Fruit fly (Drosophila melanogaster) whole organism, embryonic: ENCODE results near the gene AhcyL1.

Experiments used
- Atf-2 ChIP-seq: fragments of 200-800 bp; sonication (Bioruptor generic); optimal IDR thresholded peaks from 2 replicates; lab custom pipeline; 2016; ENCODE audit warnings: missing biosample characterization, missing genetic modification characterization
- CG10209 ChIP-seq: fragments of 200-800 bp; sonication (Bioruptor generic); optimal IDR thresholded peaks from 3 replicates; lab custom pipeline; 2017; ENCODE audit warnings: missing biosample characterization, mild to moderate bottlenecking, missing genetic modification characterization, missing genetic modification reagents
- CG12942 ChIP-seq: fragments of 200-800 bp; sonication (Bioruptor generic); optimal IDR thresholded peaks from 3 replicates; lab custom pipeline; 2016; ENCODE audit warnings: missing biosample characterization, missing genetic modification characterization
- CG14050 ChIP-seq: fragments of 200-800 bp; sonication (Bioruptor generic); IDR thresholded peaks from 3 replicates; pipeline ENCODE4 v1.3.6; 2022; ENCODE audit warnings: missing biosample characterization, missing genetic modification characterization
- CG17385 ChIP-seq: fragments of 200-800 bp; sonication (Bioruptor generic); optimal IDR thresholded peaks from 3 replicates; lab custom pipeline; 2018; ENCODE audit warnings: missing biosample characterization, mild to moderate bottlenecking, missing genetic modification characterization
- CG30020 ChIP-seq: fragments of 200-800 bp; optimal IDR thresholded peaks from 2 replicates; lab custom pipeline; 2019; ENCODE audit warnings: missing biosample characterization, mild to moderate bottlenecking, missing genetic modification characterization, moderate library complexity
- CG33213 ChIP-seq: fragments of 200-800 bp; sonication (Bioruptor generic); optimal IDR thresholded peaks from 3 replicates; lab custom pipeline; 2016; ENCODE audit warnings: missing biosample characterization, missing genetic modification characterization
- CG4328 ChIP-seq: fragments of 200-800 bp; sonication (Bioruptor generic); optimal IDR thresholded peaks from 3 replicates; lab custom pipeline; 2017; ENCODE audit warnings: missing biosample characterization, missing genetic modification reagents, missing genetic modification characterization
- CG6175 ChIP-seq: fragments of 200-800 bp; sonication (Bioruptor generic); IDR thresholded peaks from 3 replicates; pipeline ENCODE4 v1.3.6; 2022; ENCODE audit warnings: missing biosample characterization, missing genetic modification characterization
- CG6254 ChIP-seq: fragments of 200-800 bp; sonication (Bioruptor generic); optimal IDR thresholded peaks from 3 replicates; lab custom pipeline; 2017; ENCODE audit warnings: mild to moderate bottlenecking, missing biosample characterization, missing genetic modification reagents, missing genetic modification characterization
- CG6272 ChIP-seq: fragments of 200-800 bp; sonication (Bioruptor generic); IDR thresholded peaks from 2 replicates; pipeline ENCODE4 v1.3.6; 2022; ENCODE audit warnings: missing biosample characterization, missing genetic modification characterization
- CG6654 ChIP-seq: fragments of 200-800 bp; sonication (Bioruptor generic); optimal IDR thresholded peaks from 2 replicates; lab custom pipeline; 2017; ENCODE audit warnings: missing biosample characterization, mild to moderate bottlenecking, missing genetic modification characterization
- Camta ChIP-seq: fragments of 200-800 bp; sonication (Bioruptor generic); optimal IDR thresholded peaks from 2 replicates; lab custom pipeline; 2016; ENCODE audit warnings: missing biosample characterization, missing genetic modification characterization
- CoRest ChIP-seq: fragments of 200-800 bp; sonication (Bioruptor generic); optimal IDR thresholded peaks from 3 replicates; lab custom pipeline; 2018; ENCODE audit warnings: missing biosample characterization, mild to moderate bottlenecking, missing genetic modification characterization, moderate library complexity
- D19A ChIP-seq: fragments of 200-800 bp; optimal IDR thresholded peaks from 3 replicates; lab custom pipeline; 2019; ENCODE audit warnings: missing biosample characterization, mild to moderate bottlenecking, missing genetic modification characterization, moderate library complexity
- Dfd ChIP-seq, 2 experiments: fragments of >200 bp; optimal IDR thresholded peaks; 2 replicates each; lab custom pipeline; 2017; ENCODE audit warnings: missing biosample characterization in 2 of 2, missing genetic modification characterization in 2 of 2
- E2f2 ChIP-seq: fragments of 200-800 bp; sonication (Bioruptor generic); IDR thresholded peaks from 2 replicates; pipeline ENCODE4 v1.3.6; 2022; ENCODE audit warnings: missing biosample characterization, missing genetic modification characterization
- Eip74EF ChIP-seq, 2 experiments: fragments of 200-800 bp in 1 of 2; fragments of >200 bp in 1 of 2; sonication (Bioruptor generic) in 1 of 2; optimal IDR thresholded peaks; 2 replicates each; lab custom pipeline; 2017 to 2019; ENCODE audit warnings: missing biosample characterization in 2 of 2, missing genetic modification characterization in 2 of 2, mild to moderate bottlenecking in 1 of 2, moderate library complexity in 1 of 2
- Fer3 ChIP-seq: fragments of 200-800 bp; sonication (Bioruptor generic); optimal IDR thresholded peaks from 2 replicates; lab custom pipeline; 2018; ENCODE audit warnings: missing biosample characterization, mild to moderate bottlenecking, missing genetic modification characterization, moderate library complexity
- HLH54F ChIP-seq: fragments of 200-800 bp; sonication (Bioruptor generic); optimal IDR thresholded peaks from 3 replicates; lab custom pipeline; 2016; ENCODE audit warnings: missing biosample characterization, missing genetic modification characterization
- HLHmδ ChIP-seq: fragments of 200-800 bp; sonication (Bioruptor generic); optimal IDR thresholded peaks from 2 replicates; lab custom pipeline; 2018; ENCODE audit warnings: missing biosample characterization, mild to moderate bottlenecking, missing genetic modification characterization, moderate library complexity
- MESR4 ChIP-seq: fragments of 200-800 bp; sonication (Bioruptor generic); optimal IDR thresholded peaks from 2 replicates; lab custom pipeline; 2018; ENCODE audit warnings: missing biosample characterization, mild to moderate bottlenecking, missing genetic modification characterization, moderate library complexity
- Mes4 ChIP-seq: fragments of 200-800 bp; sonication (Bioruptor generic); optimal IDR thresholded peaks from 2 replicates; lab custom pipeline; 2016; ENCODE audit warnings: missing biosample characterization, missing genetic modification characterization
- NC2β ChIP-seq: fragments of 200-800 bp; sonication (Bioruptor generic); optimal IDR thresholded peaks from 2 replicates; lab custom pipeline; 2016; ENCODE audit warnings: missing biosample characterization, missing genetic modification characterization
- PHDP ChIP-seq: fragments of 200-800 bp; sonication (Bioruptor generic); optimal IDR thresholded peaks from 3 replicates; lab custom pipeline; 2018; ENCODE audit warnings: missing biosample characterization, mild to moderate bottlenecking, missing genetic modification characterization, moderate library complexity
- Xrp1 ChIP-seq: fragments of 200-800 bp; sonication (Bioruptor generic); IDR thresholded peaks from 2 replicates; pipeline ENCODE4 v1.3.6; 2022; ENCODE audit warnings: missing biosample characterization, missing genetic modification characterization
- al ChIP-seq: fragments of 200-800 bp; sonication (Bioruptor generic); IDR thresholded peaks from 2 replicates; pipeline ENCODE4 v1.3.6; 2022; ENCODE audit warnings: missing biosample characterization, missing genetic modification characterization
- ara ChIP-seq: fragments of 200-800 bp; sonication (Bioruptor generic); IDR thresholded peaks from 2 replicates; pipeline ENCODE4 v1.3.6; 2022; ENCODE audit warnings: missing biosample characterization, missing genetic modification characterization
- bab2 ChIP-seq: fragments of 200-800 bp; sonication (Bioruptor generic); optimal IDR thresholded peaks from 2 replicates; lab custom pipeline; 2016; ENCODE audit warnings: missing biosample characterization, missing genetic modification characterization
- caup ChIP-seq: fragments of 200-800 bp; sonication (Bioruptor generic); optimal IDR thresholded peaks from 3 replicates; lab custom pipeline; 2017; ENCODE audit warnings: missing biosample characterization, mild to moderate bottlenecking, missing genetic modification characterization, moderate library complexity; ENCODE audit not compliant: severe bottlenecking
- cg ChIP-seq: fragments of 200-800 bp; sonication (Bioruptor generic); optimal IDR thresholded peaks from 3 replicates; lab custom pipeline; 2019; ENCODE audit warnings: missing biosample characterization, mild to moderate bottlenecking, missing genetic modification characterization, moderate library complexity
- corto ChIP-seq: fragments of 200-800 bp; sonication (Bioruptor generic); optimal IDR thresholded peaks from 2 replicates; lab custom pipeline; 2016; ENCODE audit warnings: missing biosample characterization, mild to moderate bottlenecking, missing genetic modification characterization, moderate library complexity
- crp ChIP-seq, 2 experiments: fragments of 200-800 bp; sonication (Bioruptor generic); optimal IDR thresholded peaks; 2 replicates in 1 of 2; 3 replicates in 1 of 2; lab custom pipeline; 2017; ENCODE audit warnings: missing biosample characterization in 2 of 2, missing genetic modification characterization in 2 of 2, mild to moderate bottlenecking in 1 of 2, moderate library complexity in 1 of 2
- ems ChIP-seq: fragments of 200-800 bp; sonication (Bioruptor generic); optimal IDR thresholded peaks from 3 replicates; lab custom pipeline; 2016; ENCODE audit warnings: missing biosample characterization, missing genetic modification characterization
- eve ChIP-seq, 2 experiments: fragments of >200 bp; optimal IDR thresholded peaks; 2 replicates each; lab custom pipeline; 2017; ENCODE audit warnings: missing biosample characterization in 2 of 2, missing genetic modification characterization in 2 of 2
- exex ChIP-seq: fragments of 200-800 bp; sonication (Bioruptor generic); optimal IDR thresholded peaks from 4 replicates; lab custom pipeline; 2018; ENCODE audit warnings: missing biosample characterization, mild to moderate bottlenecking, missing genetic modification characterization, moderate library complexity
- gcm ChIP-seq: fragments of 200-800 bp; sonication (Bioruptor generic); optimal IDR thresholded peaks from 2 replicates; lab custom pipeline; 2019; ENCODE audit warnings: missing biosample characterization, mild to moderate bottlenecking, missing genetic modification characterization, moderate library complexity
- gcm2 ChIP-seq: fragments of 200-800 bp; sonication (Bioruptor generic); optimal IDR thresholded peaks from 2 replicates; lab custom pipeline; 2016; ENCODE audit warnings: missing biosample characterization, missing genetic modification characterization
- gem ChIP-seq: fragments of 200-800 bp; sonication (Bioruptor generic); optimal IDR thresholded peaks from 2 replicates; lab custom pipeline; 2019; ENCODE audit warnings: missing biosample characterization, mild to moderate bottlenecking, missing genetic modification characterization, moderate library complexity
- h ChIP-seq: fragments of >200 bp; optimal IDR thresholded peaks from 2 replicates; lab custom pipeline; 2017
- hkb ChIP-seq, 2 experiments: fragments of 200-800 bp in 1 of 2; fragments of >200 bp in 1 of 2; sonication (Bioruptor generic) in 1 of 2; IDR thresholded peaks in 1 of 2; optimal IDR thresholded peaks in 1 of 2; 2 replicates each; pipeline versions ENCODE4 v1.3.6 to Lab custom; 2017 to 2022; ENCODE audit warnings: missing biosample characterization in 1 of 2, missing genetic modification characterization in 1 of 2
- ind ChIP-seq: fragments of 200-800 bp; sonication (Bioruptor generic); optimal IDR thresholded peaks from 3 replicates; lab custom pipeline; 2016; ENCODE audit warnings: missing biosample characterization, missing genetic modification characterization
- inv ChIP-seq: fragments of 200-800 bp; sonication (Bioruptor generic); IDR thresholded peaks from 2 replicates; pipeline ENCODE4 v1.3.6; 2022; ENCODE audit warnings: missing biosample characterization, missing genetic modification characterization; ENCODE audit not compliant: partially characterized antibody
- luna ChIP-seq: fragments of 200-800 bp; sonication (Bioruptor generic); optimal IDR thresholded peaks from 2 replicates; lab custom pipeline; 2016; ENCODE audit warnings: missing biosample characterization, missing genetic modification characterization
- row ChIP-seq: fragments of 200-800 bp; sonication (Bioruptor generic); IDR thresholded peaks from 3 replicates; pipeline ENCODE4 v1.3.6; 2022; ENCODE audit warnings: missing biosample characterization, missing genetic modification characterization
- sd ChIP-seq: fragments of 200-800 bp; sonication (Bioruptor generic); optimal IDR thresholded peaks from 3 replicates; lab custom pipeline; 2018; ENCODE audit warnings: missing biosample characterization, mild to moderate bottlenecking, missing genetic modification characterization, moderate library complexity
- sug ChIP-seq: fragments of 200-800 bp; optimal IDR thresholded peaks from 2 replicates; lab custom pipeline; 2019; ENCODE audit warnings: missing biosample characterization, mild to moderate bottlenecking, missing genetic modification characterization, moderate library complexity
- tin ChIP-seq: fragments of 200-800 bp; sonication (Bioruptor generic); optimal IDR thresholded peaks from 3 replicates; lab custom pipeline; 2016; ENCODE audit warnings: missing biosample characterization, missing genetic modification characterization
- unc-4 ChIP-seq: fragments of 200-800 bp; sonication (Bioruptor generic); IDR thresholded peaks from 2 replicates; pipeline ENCODE4 v1.3.6; 2022; ENCODE audit warnings: missing biosample characterization, missing genetic modification characterization; ENCODE audit not compliant: partially characterized antibody

AhcyL1 gene

DNA sequence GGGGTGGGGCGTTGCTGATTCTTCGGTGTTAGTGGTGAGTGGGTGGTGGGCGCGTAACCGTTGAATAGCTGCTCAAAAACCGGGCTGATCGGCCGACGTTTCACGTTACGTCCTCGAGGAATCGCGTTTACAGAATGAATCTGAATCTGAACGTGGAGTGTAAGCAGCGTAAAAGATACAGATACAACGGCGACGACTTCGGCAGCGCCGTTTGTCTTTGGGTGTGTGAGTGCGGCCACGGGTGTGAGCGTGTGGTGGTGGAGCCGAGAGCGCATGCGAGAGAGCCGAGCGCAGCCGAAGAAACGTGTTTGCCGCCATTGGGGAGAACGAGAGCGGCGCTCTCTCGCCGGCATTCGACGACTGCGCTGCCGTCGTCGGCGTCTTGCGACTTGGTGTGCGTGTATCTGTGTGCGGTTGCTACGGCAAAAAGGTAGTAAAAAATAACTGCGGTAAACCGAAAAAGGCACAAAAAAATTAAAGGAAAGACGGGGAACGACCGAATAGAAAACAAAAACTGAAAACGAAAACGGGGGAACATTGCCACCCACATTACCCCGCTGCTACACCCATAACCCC, 48.9 kb upstream of the AhcyL1 start (continued):
- TF ChIP-seq PHDP (tag; lab: Kevin White, UChicago) (peak; percentile 11), cg (GFP tag; lab: Kevin White, UChicago) (peak; percentile 98), NC2β (GFP tag; lab: Kevin White, UChicago) (no peak), CG17385 (peak; percentile 41), hkb (optimal IDR thresholded peaks at IDR 0.05; lab: Kevin White, UChicago) (no peak), hkb (GFP tag; IDR thresholded peaks at IDR 0.05; lab: Robert Waterston, UW) (peak; percentile 68; the same call in 1 of the 2 replicates), gcm2 (GFP tag; lab: Kevin White, UChicago) (no peak), eve (GFP tag; optimal IDR thresholded peaks at IDR 0.05; lab: Kevin White, UChicago) (no peak), ind (GFP tag; lab: Kevin White, UChicago) (no peak), exex (tag; lab: Kevin White, UChicago) (peak; percentile 35), CG30020 (no peak), CG33213 (GFP tag; lab: Kevin White, UChicago) (no peak), CG6254 (no peak), ara (GFP tag; lab: Robert Waterston, UW) (no peak; the same call in 1 of the 2 replicates), sd (tag; lab: Kevin White, UChicago) (peak; percentile 68), Camta (no peak), Eip74EF (GFP tag; optimal IDR thresholded peaks at IDR 0.05; lab: Kevin White, UChicago) (peak in 1 of 2 experiments; percentile 18), gcm (no peak), Xrp1 (GFP tag; lab: Robert Waterston, UW) (no peak), CG6175 (GFP tag; lab: Robert Waterston, UW) (no peak; the same call in 2 of the 3 replicates), CG4328 (GFP tag; lab: Kevin White, UChicago) (no peak), D19A (peak; percentile 48), unc-4 (GFP tag; lab: Robert Waterston, UW) (peak; percentile 43; the same call in 1 of the 2 replicates), CoRest (tag; lab: Kevin White, UChicago) (peak; percentile 11), Atf-2 (GFP tag; lab: Kevin White, UChicago) (no peak), HLH54F (no peak), row (GFP tag; lab: Robert Waterston, UW) (no peak; the same call in 2 of the 3 replicates), tin (GFP tag; lab: Kevin White, UChicago) (no peak), E2f2 (GFP tag; lab: Robert Waterston, UW) (peak; percentile 10; the same call in 1 of the 2 replicates), Fer3 (tag; lab: Kevin White, UChicago) (no peak), gem (no peak), CG14050 (GFP tag; lab: Robert Waterston, UW) (no peak), CG10209 (GFP tag; lab: Kevin White, UChicago) (no peak), corto (GFP tag; lab: Kevin White, UChicago) (peak; percentile 71), HLHmδ (GFP tag; lab: Kevin White, UChicago) (peak; percentile 54), h (lab: Kevin White, UChicago) (no peak), CG12942 (GFP tag; lab: Kevin White, UChicago) (no peak), Mes4 (GFP tag; lab: Kevin White, UChicago) (peak; percentile 55), inv (GFP tag; lab: Robert Waterston, UW) (no peak), ems (GFP tag; lab: Kevin White, UChicago) (no peak), CG6272 (GFP tag; lab: Robert Waterston, UW) (no peak), sug (tag; lab: Kevin White, UChicago) (peak; percentile 56), al (GFP tag; lab: Robert Waterston, UW) (no peak), MESR4 (no peak), caup (GFP tag; lab: Kevin White, UChicago) (peak; percentile 55), Dfd (GFP tag; optimal IDR thresholded peaks at IDR 0.05; lab: Kevin White, UChicago) (no peak), bab2 (no peak), luna (GFP tag; lab: Kevin White, UChicago) (no peak), CG6654 (GFP tag; lab: Kevin White, UChicago) (no peak), crp (GFP tag; optimal IDR thresholded peaks at IDR 0.05; lab: Kevin White, UChicago) (no peak)
